Worm (Caenorhabditis elegans) whole organism, L4 larva: ENCODE data around the gene D1086.1.

ENCODE experiments used
- F49E8.2 ChIP-seq: sonication (generic microtip); optimal IDR thresholded peaks from 2 replicates; lab custom pipeline; 2016; ENCODE audit warnings: missing compliant biosample characterization, mild to moderate bottlenecking, missing genetic modification characterization, borderline replicate concordance
- R02D3.7 ChIP-seq: fragments of 150-350 bp; sonication (generic microtip); optimal IDR thresholded peaks from 3 replicates; lab custom pipeline; 2014; ENCODE audit warnings: missing biosample characterization, missing genetic modification characterization
- ama-1 ChIP-seq: fragments of 150-350 bp; optimal IDR thresholded peaks from 2 replicates; lab custom pipeline; 2014; ENCODE audit warnings: inconsistent platforms, mixed read lengths
- ceh-28 ChIP-seq: fragments of 150-350 bp; optimal IDR thresholded peaks from 2 replicates; lab custom pipeline; 2014; ENCODE audit warnings: missing biosample characterization, missing genetic modification reagents, missing genetic modification characterization
- cey-2 ChIP-seq: sonication (generic microtip); optimal IDR thresholded peaks from 3 replicates; lab custom pipeline; 2017; ENCODE audit warnings: missing genetic modification characterization, mild to moderate bottlenecking, missing compliant biosample characterization, antibody characterized with exemption, borderline replicate concordance; ENCODE audit not compliant: insufficient read depth
- dmd-8 ChIP-seq: fragments of 200-800 bp; sonication (Bioruptor generic); IDR thresholded peaks from 2 replicates; pipeline ENCODE4 v1.3.6; 2022; ENCODE audit warnings: missing genetic modification characterization, missing compliant biosample characterization
- mep-1 ChIP-seq: fragments of 150-350 bp; sonication (generic microtip); optimal IDR thresholded peaks from 3 replicates; lab custom pipeline; 2014; ENCODE audit warnings: missing biosample characterization, missing genetic modification characterization
- mxl-3 ChIP-seq: fragments of 200-800 bp; sonication (Bioruptor generic); optimal IDR thresholded peaks from 2 replicates; lab custom pipeline; 2018; ENCODE audit warnings: mild to moderate bottlenecking, missing genetic modification characterization, missing compliant biosample characterization
- nhr-10 ChIP-seq: fragments of 150-350 bp; optimal IDR thresholded peaks from 2 replicates; lab custom pipeline; 2014; ENCODE audit warnings: missing biosample characterization, missing genetic modification characterization
- nhr-6 ChIP-seq: fragments of 150-350 bp; optimal IDR thresholded peaks from 2 replicates; lab custom pipeline; 2014; ENCODE audit warnings: missing biosample characterization, missing genetic modification characterization
- skn-1 ChIP-seq: fragments of 150-350 bp; optimal IDR thresholded peaks from 2 replicates; lab custom pipeline; 2014; ENCODE audit warnings: missing biosample characterization, missing genetic modification characterization
- unc-130 ChIP-seq: sonication (generic microtip); optimal IDR thresholded peaks from 2 replicates; lab custom pipeline; 2016; ENCODE audit warnings: missing genetic modification reagents, missing genetic modification characterization, missing compliant biosample characterization
- zfp-2 ChIP-seq: sonication (generic microtip); optimal IDR thresholded peaks from 2 replicates; lab custom pipeline; 2016; ENCODE audit warnings: mild to moderate bottlenecking, missing genetic modification characterization, missing compliant biosample characterization

DNA sequence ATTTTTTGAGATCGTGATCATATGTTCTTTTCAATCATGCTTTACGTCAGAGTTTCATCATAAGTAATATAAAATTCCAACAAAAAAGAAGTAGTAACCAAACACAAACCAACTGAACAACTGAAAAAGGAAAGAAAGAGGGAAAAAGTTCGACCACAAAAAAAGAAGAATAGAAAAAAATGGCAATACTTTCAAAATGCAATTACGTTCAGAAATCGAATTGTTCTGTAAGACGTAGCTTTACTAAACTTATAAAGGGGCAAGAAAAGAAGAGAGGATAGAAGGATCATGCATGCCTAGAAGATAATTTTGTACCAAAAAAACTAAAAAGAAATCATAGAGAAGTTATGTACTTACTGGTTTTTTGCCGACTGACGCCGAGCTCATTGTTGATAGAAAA is 42.1 kb downstream of the D1086.1 start:
- TF ChIP-seq cey-2 (no peak), nhr-10 (no peak), F49E8.2 (no peak), mep-1 (tag; lab: Kevin White, UChicago) (no peak), unc-130 (GFP tag; lab: Kevin White, UChicago) (no peak), ama-1 (lab: Kevin White, UChicago) (no peak), mxl-3 (GFP tag; lab: Kevin White, UChicago) (no peak), ceh-28 (no peak), nhr-6 (tag; lab: Kevin White, UChicago) (no peak), skn-1 (tag; lab: Kevin White, UChicago) (no peak), R02D3.7 (tag; lab: Kevin White, UChicago) (no peak), zfp-2 (tag; lab: Kevin White, UChicago) (no peak), dmd-8 (no peak)
